Worm (Caenorhabditis elegans): Measurements from ENCODE around the gene npp-24.

The npp-24 gene

ce11 chrII:5521411-5521810 lies 15.7 kb downstream of the npp-24 start, which contains the start of gene ZK177.12 (continued):
- TF ChIP-seq isw-1 (GFP tag; IDR thresholded peaks at IDR 0.05) (no peak), ceh-63 (GFP tag; optimal IDR thresholded peaks at IDR 0.05) (no peak)

ce11 chrII:5522637-5523036 lies 17.0 kb downstream of the npp-24 start, which contains the start of gene ZK177.11:
ZK177.11 (plus strand) TSS chrII:5522937.
- TF ChIP-seq dsc-1 (tag; optimal IDR thresholded peaks at IDR 0.05) (no peak), skn-1 (tag; optimal IDR thresholded peaks at IDR 0.05) (no peak), zip-4 (GFP tag; optimal IDR thresholded peaks at IDR 0.05) (no peak), efl-1 (optimal IDR thresholded peaks at IDR 0.05) (no peak), efl-1 (GFP tag; optimal IDR thresholded peaks at IDR 0.05 in 1 of 2) (no peak), hpl-2 (GFP tag; optimal IDR thresholded peaks at IDR 0.05) (no peak), isw-1 (GFP tag; IDR thresholded peaks at IDR 0.05) (no peak), nhr-85 (tag) (no peak), tbx-2 (tag; optimal IDR thresholded peaks at IDR 0.05) (no peak), nhr-237 (tag; optimal IDR thresholded peaks at IDR 0.05) (no peak), unc-30 (tag; optimal IDR thresholded peaks at IDR 0.05) (no peak), nhr-28 (tag; optimal IDR thresholded peaks at IDR 0.05) (no peak), nhr-11 (tag; optimal IDR thresholded peaks at IDR 0.05) (no peak), unc-86 (tag; optimal IDR thresholded peaks at IDR 0.05) (no peak), pax-3 (tag; optimal IDR thresholded peaks at IDR 0.05) (no peak)

ce11 chrII:5525297-5525696 lies 19.6 kb downstream of the npp-24 start, which contains the start of gene tbx-35:
tbx-35 (minus strand) TSS chrII:5525397.
- no peak for TF ChIP-seq lsy-2 (tag; optimal IDR thresholded peaks at IDR 0.05)
- TF ChIP-seq nhr-237 (tag; optimal IDR thresholded peaks at IDR 0.05), result no peak
- TF ChIP-seq nhr-77 (tag; optimal IDR thresholded peaks at IDR 0.05), result no peak
- TF ChIP-seq Y116A8C.19 (tag; optimal IDR thresholded peaks at IDR 0.05; ENCODE audit: borderline replicate concordance), result no peak
- no peak for TF ChIP-seq efl-1 (optimal IDR thresholded peaks at IDR 0.05)
- no peak for TF ChIP-seq efl-1 (GFP tag; optimal IDR thresholded peaks at IDR 0.05 in 1 of 2)

ce11 chrII:5527841-5528240 lies 22.2 kb downstream of the npp-24 start, which contains the start of gene ZK177.1:
ZK177.1 (plus strand) TSS chrII:5528141.
- no peak for TF ChIP-seq swsn-7 (tag; optimal IDR thresholded peaks at IDR 0.05)
- TF ChIP-seq egl-27 (tag; optimal IDR thresholded peaks at IDR 0.05), result no peak

ce11 chrII:5531855-5532328 lies 26.2 kb downstream of the npp-24 start, which contains the start of gene C17C3.9:
C17C3.9 (minus strand) TSS chrII:5532278.
- TF ChIP-seq zip-4 (GFP tag; optimal IDR thresholded peaks at IDR 0.05) (no peak), snu-23 (GFP tag; optimal IDR thresholded peaks at IDR 0.05) (no peak), fkh-10 (GFP tag; optimal IDR thresholded peaks at IDR 0.05) (no peak), ets-5 (GFP tag; IDR thresholded peaks at IDR 0.05) (no peak), ceh-63 (GFP tag; optimal IDR thresholded peaks at IDR 0.05) (no peak), C34B4.2 (tag; optimal IDR thresholded peaks at IDR 0.05) (no peak), sptf-1 (tag; optimal IDR thresholded peaks at IDR 0.05) (no peak), efl-3 (GFP tag; optimal IDR thresholded peaks at IDR 0.05) (no peak), zag-1 (tag; optimal IDR thresholded peaks at IDR 0.05) (no peak), mep-1 (tag; optimal IDR thresholded peaks at IDR 0.05) (no peak), irx-1 (tag; optimal IDR thresholded peaks at IDR 0.05) (no peak), ama-1 (optimal IDR thresholded peaks at IDR 0.05) (no peak), snpc-4 (tag; optimal IDR thresholded peaks at IDR 0.05) (no peak), isw-1 (GFP tag; IDR thresholded peaks at IDR 0.05) (no peak), egl-13 (tag; optimal IDR thresholded peaks at IDR 0.05) (no peak), dpl-1 (GFP tag; optimal IDR thresholded peaks at IDR 0.05) (no peak), Y116A8C.19 (tag; optimal IDR thresholded peaks at IDR 0.05; ENCODE audit: borderline replicate concordance) (no peak), blmp-1 (tag; optimal IDR thresholded peaks at IDR 0.05) (no peak), lsy-2 (tag; optimal IDR thresholded peaks at IDR 0.05) (no peak)
